Worm (Caenorhabditis elegans) whole organism, mixed stage, embryonic: Measurements from ENCODE around the gene F17C11.12.

Experiments used
- ceh-39 ChIP-seq: fragments of 150-350 bp; optimal IDR thresholded peaks from 2 replicates; lab custom pipeline; 2014; ENCODE audit warnings: missing biosample characterization, missing genetic modification characterization
- elt-1 ChIP-seq: sonication (generic microtip); optimal IDR thresholded peaks from 2 replicates; lab custom pipeline; 2017; ENCODE audit warnings: missing genetic modification characterization, mild to moderate bottlenecking, missing compliant biosample characterization, antibody characterized with exemption, moderate library complexity, borderline replicate concordance; ENCODE audit not compliant: insufficient read depth
- lin-13 ChIP-seq: fragments of 150-350 bp; optimal IDR thresholded peaks from 2 replicates; lab custom pipeline; 2014; ENCODE audit warnings: missing biosample characterization, missing genetic modification characterization
- nhr-28 ChIP-seq: fragments of 150-350 bp; optimal IDR thresholded peaks from 2 replicates; lab custom pipeline; 2014; ENCODE audit warnings: missing biosample characterization, missing genetic modification characterization
- snpc-4 ChIP-seq: fragments of 150-350 bp; optimal IDR thresholded peaks from 2 replicates; lab custom pipeline; 2014; ENCODE audit warnings: missing biosample characterization, missing genetic modification characterization
- unc-39 ChIP-seq: fragments of 150-350 bp; optimal IDR thresholded peaks from 2 replicates; lab custom pipeline; 2014; ENCODE audit warnings: missing biosample characterization, missing genetic modification characterization
- ztf-11 ChIP-seq: fragments of 150-350 bp; optimal IDR thresholded peaks from 2 replicates; lab custom pipeline; 2014; ENCODE audit warnings: missing biosample characterization, missing genetic modification characterization

DNA sequence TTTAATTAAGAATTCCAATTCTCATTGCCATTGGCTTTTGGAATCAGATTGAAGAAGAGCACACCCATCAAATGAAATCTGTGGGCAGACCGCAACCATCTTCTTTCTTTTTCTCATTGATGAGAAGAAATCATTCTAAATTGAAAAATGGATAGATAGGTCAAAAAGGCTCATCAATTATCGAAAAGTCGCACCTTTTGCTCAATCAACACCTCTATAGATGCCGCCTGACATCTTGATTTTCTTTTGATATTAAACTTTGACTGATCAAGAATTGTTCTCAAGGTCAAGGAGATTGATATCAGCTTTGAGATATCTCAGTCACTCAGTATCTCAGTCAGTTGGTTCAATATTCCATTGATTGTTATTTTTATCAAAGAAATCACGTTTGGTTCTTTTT lies 26.8 kb downstream of the F17C11.12 start:
- no peak for TF ChIP-seq nhr-28 (tag; lab: Kevin White, UChicago)
- TF ChIP-seq lin-13 (tag; lab: Kevin White, UChicago), result no peak
- TF ChIP-seq elt-1, result no peak
- TF ChIP-seq unc-39, result no peak
- no peak for TF ChIP-seq ceh-39 (tag; lab: Kevin White, UChicago)
- no peak for TF ChIP-seq snpc-4 (tag; lab: Kevin White, UChicago)
- no peak for TF ChIP-seq ztf-11 (tag; lab: Kevin White, UChicago)
